Worm (Caenorhabditis elegans) whole organism, young adult: Measurements from ENCODE around the gene ced-6.
A peak's percentile ranks its signal among the peaks of the same experiment; 100 is the strongest.

Experiments
- B0019.2 ChIP-seq: fragments of 200-800 bp; sonication (Bioruptor generic); conservative IDR thresholded peaks from 2 replicates; pipeline ENCODE4 v1.3.6; 2022; ENCODE audit warnings: missing genetic modification reagents, missing genetic modification characterization, missing compliant biosample characterization
- B0261.1 ChIP-seq: sonication (generic microtip); optimal IDR thresholded peaks from 2 replicates; lab custom pipeline; 2016; ENCODE audit warnings: mild to moderate bottlenecking, missing genetic modification characterization, moderate library complexity, missing compliant biosample characterization
- C17E4.6 ChIP-seq: fragments of 200-800 bp; sonication (Bioruptor generic); IDR thresholded peaks from 2 replicates; pipeline ENCODE4 v1.3.6; 2022; ENCODE audit warnings: missing genetic modification reagents, missing genetic modification characterization, missing compliant biosample characterization
- D2030.7 ChIP-seq: fragments of 200-800 bp; sonication (Bioruptor generic); IDR thresholded peaks from 2 replicates; pipeline ENCODE4 v1.3.6; 2022; ENCODE audit warnings: missing genetic modification reagents, missing genetic modification characterization, missing compliant biosample characterization
- F23B12.7 ChIP-seq: sonication (generic microtip); optimal IDR thresholded peaks from 2 replicates; lab custom pipeline; 2017; ENCODE audit warnings: missing genetic modification characterization, mild to moderate bottlenecking, missing compliant biosample characterization, antibody characterized with exemption, moderate library complexity; ENCODE audit not compliant: insufficient read depth
- F49E8.2 ChIP-seq: sonication (generic microtip); optimal IDR thresholded peaks from 3 replicates; lab custom pipeline; 2017; ENCODE audit warnings: missing genetic modification characterization, mild to moderate bottlenecking, missing compliant biosample characterization, antibody characterized with exemption, moderate library complexity; ENCODE audit not compliant: insufficient read depth
- F55B11.4 ChIP-seq: sonication (generic microtip); optimal IDR thresholded peaks from 2 replicates; lab custom pipeline; 2016; ENCODE audit warnings: missing compliant biosample characterization, missing genetic modification characterization, borderline replicate concordance; ENCODE audit not compliant: insufficient read depth
- Y53F4B.3 ChIP-seq: fragments of 200-800 bp; sonication (Bioruptor generic); IDR thresholded peaks from 2 replicates; pipeline ENCODE4 v1.3.6; 2022; ENCODE audit warnings: missing genetic modification reagents, missing genetic modification characterization, missing compliant biosample characterization
- Y56A3A.18 ChIP-seq: fragments of 200-800 bp; sonication (Bioruptor generic); IDR thresholded peaks from 2 replicates; pipeline ENCODE4 v1.3.6; 2022; ENCODE audit warnings: missing genetic modification reagents, missing genetic modification characterization, missing compliant biosample characterization
- ama-1 ChIP-seq, 3 experiments: fragments of 150-350 bp in 1 of 3; sonication (generic microtip) in 2 of 3; optimal IDR thresholded peaks; 2 replicates each; lab custom pipeline; 2014 to 2018; ENCODE audit warnings: missing biosample characterization in 2 of 3, missing genetic modification characterization in 2 of 3, missing genetic modification reagents in 2 of 3
- aptf-2 ChIP-seq: fragments of 200-800 bp; sonication (Bioruptor generic); conservative IDR thresholded peaks from 2 replicates; pipeline ENCODE4 v1.3.6; 2022; ENCODE audit warnings: missing genetic modification reagents, missing genetic modification characterization, missing compliant biosample characterization
- athp-1 ChIP-seq: sonication (generic microtip); optimal IDR thresholded peaks from 2 replicates; lab custom pipeline; 2017; ENCODE audit warnings: mild to moderate bottlenecking, missing genetic modification characterization, missing compliant biosample characterization
- attf-3 ChIP-seq: fragments of 200-800 bp; sonication (Bioruptor generic); conservative IDR thresholded peaks from 2 replicates; pipeline ENCODE4 v1.3.6; 2022; ENCODE audit warnings: missing genetic modification reagents, missing genetic modification characterization, missing compliant biosample characterization
- bed-1 ChIP-seq: fragments of 200-800 bp; sonication (Bioruptor generic); IDR thresholded peaks from 2 replicates; pipeline ENCODE4 v1.3.6; 2022; ENCODE audit warnings: missing genetic modification reagents, missing genetic modification characterization, missing compliant biosample characterization
- ceh-58 ChIP-seq: fragments of 200-800 bp; sonication (Bioruptor generic); IDR thresholded peaks from 2 replicates; pipeline ENCODE4 v1.3.6; 2022; ENCODE audit warnings: missing genetic modification characterization, missing compliant biosample characterization
- dox-1 ChIP-seq: fragments of 200-800 bp; sonication (Bioruptor generic); IDR thresholded peaks from 2 replicates; pipeline ENCODE4 v1.3.6; 2022; ENCODE audit warnings: missing genetic modification reagents, missing genetic modification characterization, missing compliant biosample characterization
- dpff-1 ChIP-seq: sonication (generic microtip); optimal IDR thresholded peaks from 2 replicates; lab custom pipeline; 2017; ENCODE audit warnings: mild to moderate bottlenecking, missing genetic modification characterization, missing compliant biosample characterization
- efl-1 ChIP-seq: fragments of 150-350 bp; optimal IDR thresholded peaks from 2 replicates; lab custom pipeline; 2014; ENCODE audit warnings: missing biosample characterization, missing genetic modification reagents, missing genetic modification characterization
- ekl-4 ChIP-seq: fragments of 200-800 bp; sonication (Bioruptor generic); IDR thresholded peaks from 2 replicates; pipeline ENCODE4 v1.3.6; 2022; ENCODE audit warnings: missing genetic modification reagents, missing genetic modification characterization, missing compliant biosample characterization
- ets-4 ChIP-seq: fragments of 200-800 bp; sonication (Bioruptor generic); optimal IDR thresholded peaks from 2 replicates; lab custom pipeline; 2018; ENCODE audit warnings: mild to moderate bottlenecking, missing genetic modification characterization, missing compliant biosample characterization
- him-1 ChIP-seq: sonication (generic microtip); optimal IDR thresholded peaks from 2 replicates; lab custom pipeline; 2016; ENCODE audit warnings: missing genotype, missing genetic modification reagents, missing genetic modification characterization, missing compliant biosample characterization
- hlh-12 ChIP-seq: sonication (generic microtip); optimal IDR thresholded peaks from 2 replicates; lab custom pipeline; 2016; ENCODE audit warnings: missing genetic modification characterization, missing compliant biosample characterization
- hmg-1.2 ChIP-seq: fragments of 200-800 bp; sonication (Bioruptor generic); IDR thresholded peaks from 2 replicates; pipeline ENCODE4 v1.3.6; 2022; ENCODE audit warnings: missing genetic modification reagents, missing genetic modification characterization, missing compliant biosample characterization
- hrde-1 ChIP-seq: sonication (generic microtip); optimal IDR thresholded peaks from 2 replicates; lab custom pipeline; 2016; ENCODE audit warnings: missing genetic modification characterization, mild to moderate bottlenecking, missing compliant biosample characterization, moderate library complexity, missing genotype, missing genetic modification reagents, borderline replicate concordance
- let-607 ChIP-seq, 2 experiments: fragments of 200-800 bp in 1 of 2; sonication (Bioruptor generic) in 1 of 2; sonication (generic microtip) in 1 of 2; optimal IDR thresholded peaks; 2 replicates each; lab custom pipeline; 2016 to 2018; ENCODE audit warnings: mild to moderate bottlenecking in 2 of 2, missing compliant biosample characterization in 2 of 2, missing genetic modification characterization in 2 of 2, moderate library complexity in 2 of 2, missing genotype in 1 of 2
- lin-35 ChIP-seq, 3 experiments: fragments of 150-350 bp in 2 of 3; sonication (generic microtip) in 1 of 3; optimal IDR thresholded peaks; 2 replicates each; lab custom pipeline; 2014 to 2018; ENCODE audit warnings: missing biosample characterization in 3 of 3, missing genetic modification characterization in 3 of 3, missing genetic modification reagents in 3 of 3
- lin-40 ChIP-seq: sonication (generic microtip); optimal IDR thresholded peaks from 2 replicates; lab custom pipeline; 2016; ENCODE audit warnings: missing genetic modification characterization, mild to moderate bottlenecking, missing compliant biosample characterization, missing genotype, missing genetic modification reagents
- madf-10 ChIP-seq: sonication (generic microtip); optimal IDR thresholded peaks from 2 replicates; lab custom pipeline; 2016; ENCODE audit warnings: mild to moderate bottlenecking, missing genetic modification characterization, missing compliant biosample characterization
- madf-3 ChIP-seq: fragments of 200-800 bp; sonication (Bioruptor generic); IDR thresholded peaks from 2 replicates; pipeline ENCODE4 v1.3.6; 2022; ENCODE audit warnings: missing genetic modification reagents, missing genetic modification characterization, missing compliant biosample characterization
- mcd-1 ChIP-seq: fragments of 200-800 bp; sonication (Bioruptor generic); IDR thresholded peaks from 2 replicates; pipeline ENCODE4 v1.3.6; 2022; ENCODE audit warnings: missing genetic modification reagents, missing genetic modification characterization, missing compliant biosample characterization
- nfya-1 ChIP-seq: sonication (generic microtip); optimal IDR thresholded peaks from 2 replicates; lab custom pipeline; 2017; ENCODE audit warnings: antibody characterized with exemption, missing compliant biosample characterization, missing genetic modification characterization, borderline replicate concordance; ENCODE audit not compliant: insufficient read depth
- nhr-120 ChIP-seq: fragments of 200-800 bp; sonication (Bioruptor generic); IDR thresholded peaks from 2 replicates; pipeline ENCODE4 v1.3.6; 2022; ENCODE audit warnings: missing genetic modification characterization, missing compliant biosample characterization
- nhr-179 ChIP-seq: sonication (generic microtip); optimal IDR thresholded peaks from 2 replicates; lab custom pipeline; 2016; ENCODE audit warnings: mild to moderate bottlenecking, missing genetic modification characterization, missing compliant biosample characterization
- nhr-80 ChIP-seq: sonication (generic microtip); optimal IDR thresholded peaks from 2 replicates; lab custom pipeline; 2016; ENCODE audit warnings: missing genetic modification characterization, missing compliant biosample characterization
- rec-8 ChIP-seq, 2 experiments: sonication (generic microtip); optimal IDR thresholded peaks; 2 replicates each; lab custom pipeline; 2016; ENCODE audit warnings: mild to moderate bottlenecking in 2 of 2, missing genetic modification characterization in 2 of 2, missing genetic modification reagents in 2 of 2, missing genotype in 2 of 2, missing biosample characterization in 1 of 2, missing compliant biosample characterization in 1 of 2, moderate library complexity in 1 of 2
- repo-1 ChIP-seq: sonication (generic microtip); optimal IDR thresholded peaks from 2 replicates; lab custom pipeline; 2017; ENCODE audit warnings: mild to moderate bottlenecking, missing genetic modification characterization, missing compliant biosample characterization
- somi-1 ChIP-seq: fragments of 200-800 bp; sonication (Bioruptor generic); optimal IDR thresholded peaks from 2 replicates; lab custom pipeline; 2018; ENCODE audit warnings: mild to moderate bottlenecking, missing genetic modification characterization, missing compliant biosample characterization
- sptf-2 ChIP-seq: fragments of 200-800 bp; sonication (Bioruptor generic); optimal IDR thresholded peaks from 2 replicates; lab custom pipeline; 2018; ENCODE audit warnings: mild to moderate bottlenecking, missing genetic modification characterization, missing compliant biosample characterization
- unc-130 ChIP-seq: sonication (generic microtip); optimal IDR thresholded peaks from 2 replicates; lab custom pipeline; 2016; ENCODE audit warnings: missing genetic modification reagents, missing genetic modification characterization, missing compliant biosample characterization
- ztf-25 ChIP-seq: fragments of 200-800 bp; sonication (Bioruptor generic); IDR thresholded peaks from 2 replicates; pipeline ENCODE4 v1.3.6; 2022; ENCODE audit warnings: missing genetic modification reagents, missing genetic modification characterization, missing compliant biosample characterization
- ztf-26 ChIP-seq: sonication (generic microtip); optimal IDR thresholded peaks from 2 replicates; lab custom pipeline; 2017; ENCODE audit warnings: missing genetic modification characterization, missing compliant biosample characterization
- ztf-6 ChIP-seq: fragments of 200-800 bp; sonication (Bioruptor generic); IDR thresholded peaks from 2 replicates; pipeline ENCODE4 v1.3.6; 2022; ENCODE audit warnings: missing genetic modification reagents, missing genetic modification characterization, missing compliant biosample characterization

ced-6 gene

ce11 chrIII:5594350-5594749 is 1.2 kb upstream of the ced-6 start:
- TF ChIP-seq hrde-1 (tag; lab: Kevin White, UChicago): peak; percentile 38
- TF ChIP-seq madf-3 (GFP tag; lab: Robert Waterston, UW): peak; percentile 52; the same call in 1 of the 2 replicates
- TF ChIP-seq D2030.7 (GFP tag; lab: Robert Waterston, UW): no peak
- no peak for TF ChIP-seq ztf-25 (GFP tag; lab: Robert Waterston, UW)
- TF ChIP-seq ets-4 (GFP tag; lab: Kevin White, UChicago): no peak
- TF ChIP-seq hmg-1.2 (GFP tag; lab: Robert Waterston, UW): peak; percentile 33; the same call in 1 of the 2 replicates
- 0 out of 2 replicates have a peak, but pooled peaks have one; percentile 4 for TF ChIP-seq dox-1 (GFP tag; lab: Robert Waterston, UW)
- no peak for TF ChIP-seq let-607 (tag; optimal IDR thresholded peaks at IDR 0.05; lab: Kevin White, UChicago)
- no peak for TF ChIP-seq ekl-4
- TF ChIP-seq lin-40 (tag; lab: Kevin White, UChicago): no peak
- TF ChIP-seq ama-1 (optimal IDR thresholded peaks at IDR 0.05; lab: Kevin White, UChicago): peak; percentile 48
- TF ChIP-seq ama-1 (GFP tag; optimal IDR thresholded peaks at IDR 0.05; lab: Kevin White, UChicago): no peak
- TF ChIP-seq Y56A3A.18 (GFP tag; lab: Robert Waterston, UW): 0 out of 2 replicates have a peak, but pooled peaks have one; percentile 35

- TF ChIP-seq efl-1 (GFP tag; lab: Kevin White, UChicago): no peak
- no peak for TF ChIP-seq somi-1 (GFP tag; lab: Kevin White, UChicago)
- no peak for TF ChIP-seq ztf-25 (GFP tag; lab: Robert Waterston, UW)
- no peak for TF ChIP-seq hmg-1.2 (GFP tag; lab: Robert Waterston, UW)
- TF ChIP-seq F49E8.2 (tag; lab: Kevin White, UChicago): no peak
These were observed 4.4 kb downstream of the ced-6 start, which contains the start of gene wdr-37 for ce11 chrIII:5599958-5600357. Gene wdr-37, minus strand, starts transcription at chrIII:5600058.

- TF ChIP-seq aptf-2 (GFP tag; lab: Robert Waterston, UW) (peak; percentile 67; the same call in 1 of the 2 replicates), athp-1 (peak; percentile 93), Y53F4B.3 (GFP tag; lab: Robert Waterston, UW) (no peak), sptf-2 (GFP tag; lab: Kevin White, UChicago) (peak; percentile 82), B0261.1 (tag; lab: Kevin White, UChicago) (peak; percentile 89), nfya-1 (tag; lab: Kevin White, UChicago) (no peak), lin-40 (tag; lab: Kevin White, UChicago) (peak; percentile 80), him-1 (peak; percentile 52), ztf-6 (0 out of 2 replicates have a peak, but pooled peaks have one; percentile 31), hlh-12 (no peak), nhr-120 (GFP tag; lab: Robert Waterston, UW) (0 out of 2 replicates have a peak, but pooled peaks have one; percentile 87), rec-8 (tag; optimal IDR thresholded peaks at IDR 0.05; lab: Kevin White, UChicago) (peak; percentile 77 to 91), F49E8.2 (tag; lab: Kevin White, UChicago) (peak; percentile 91), nhr-179 (tag; lab: Kevin White, UChicago) (peak; percentile 60), ceh-58 (GFP tag; lab: Robert Waterston, UW) (no peak), dpff-1 (tag; lab: Kevin White, UChicago) (peak; percentile 78), attf-3 (GFP tag; lab: Robert Waterston, UW) (peak; percentile 56; the same call in 1 of the 2 replicates), B0019.2 (GFP tag; lab: Robert Waterston, UW) (peak; percentile 54), nhr-80 (tag; lab: Kevin White, UChicago) (peak; percentile 50), F55B11.4 (tag; lab: Kevin White, UChicago) (no peak), mcd-1 (peak; percentile 74), F23B12.7 (peak; percentile 91), ets-4 (GFP tag; lab: Kevin White, UChicago) (peak; percentile 84), lin-35 (GFP tag; optimal IDR thresholded peaks at IDR 0.05; lab: Kevin White, UChicago) (peak in 1 of 3 experiments; percentile 57), madf-10 (tag; lab: Kevin White, UChicago) (peak; percentile 83), unc-130 (GFP tag; lab: Kevin White, UChicago) (peak; percentile 84), repo-1 (tag; lab: Kevin White, UChicago) (peak; percentile 88), ztf-26 (tag; lab: Kevin White, UChicago) (peak; percentile 77), C17E4.6 (GFP tag; lab: Robert Waterston, UW) (peak; percentile 73; the same call in 1 of the 2 replicates), bed-1 (GFP tag; lab: Robert Waterston, UW) (0 out of 2 replicates have a peak, but pooled peaks have one; percentile 59)
These were observed 6.4 kb downstream of the ced-6 start for ce11 chrIII:5601999-5602398.
